Fruit fly (Drosophila melanogaster) whole organism, larva: ENCODE data around the gene CG31495.

Experiments
- noc ChIP-seq: fragments of 200-800 bp; sonication (Bioruptor generic); optimal IDR thresholded peaks from 3 replicates; lab custom pipeline; 2019; ENCODE audit warnings: missing biosample characterization, mild to moderate bottlenecking, missing genetic modification characterization, moderate library complexity

CG31495 gene

dm6 chr3R:13848272-13848671 is 8.5 kb upstream of the CG31495 start:
- no peak for TF ChIP-seq noc

DNA sequence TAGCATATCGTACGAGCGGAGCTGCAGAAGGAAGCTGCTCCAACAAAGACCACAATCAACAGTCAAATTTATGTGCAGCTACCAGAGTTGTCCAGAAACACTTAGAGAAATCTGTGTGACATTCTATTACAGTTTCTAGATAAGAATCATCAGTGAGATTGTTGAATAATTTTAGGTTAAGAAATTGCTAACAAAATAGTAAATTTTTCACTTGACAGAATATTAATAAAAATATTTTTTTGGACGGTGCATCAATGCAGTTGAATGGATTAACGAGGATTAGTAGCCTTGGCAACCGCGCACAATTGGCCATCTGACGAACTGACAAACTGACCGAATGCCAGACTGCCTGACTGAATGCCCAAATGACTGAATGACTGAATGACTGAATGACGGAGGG is 7.6 kb upstream of the CG31495 start:
- TF ChIP-seq noc, result no peak

DNA sequence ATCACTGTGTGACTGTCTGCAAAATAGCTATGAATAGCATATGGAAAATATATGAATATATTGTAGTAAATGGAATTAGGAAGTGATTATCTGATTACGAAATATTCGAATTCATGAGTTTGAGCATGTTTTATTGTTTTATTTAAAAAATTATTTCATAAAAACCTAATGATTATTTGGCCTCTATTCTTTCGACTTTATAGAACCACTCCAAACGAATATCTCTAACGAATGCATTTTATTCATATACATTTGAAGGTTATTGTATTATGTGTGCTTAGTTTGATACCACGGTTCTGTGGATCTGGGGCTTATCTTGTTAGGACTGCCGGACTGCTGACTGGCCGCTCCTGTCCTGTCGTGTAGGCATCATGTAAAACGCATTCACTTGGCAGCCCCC is 6.2 kb upstream of the CG31495 start:
- TF ChIP-seq noc, result no peak

DNA sequence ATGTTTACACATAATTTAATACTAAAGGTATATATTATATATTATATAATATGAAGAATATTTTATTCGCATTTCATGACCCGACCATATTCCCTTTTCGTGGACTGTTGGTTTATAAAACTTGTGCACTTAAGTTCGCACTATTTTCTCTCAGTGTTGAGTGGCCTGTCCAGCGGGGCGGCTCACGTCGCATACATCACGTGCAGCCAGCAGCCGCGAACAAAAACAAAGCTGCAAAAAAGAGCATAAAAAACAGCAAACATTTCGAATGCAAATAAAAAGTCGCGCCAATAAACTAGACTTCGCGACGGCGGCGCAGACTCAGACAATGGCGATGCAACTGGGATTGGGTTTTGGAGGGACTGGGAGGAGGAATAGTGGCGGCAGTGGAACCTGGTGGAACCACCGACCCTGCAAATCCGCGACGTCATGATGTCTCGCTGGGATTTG is 5.5 kb upstream of the CG31495 start:
- TF ChIP-seq noc, result no peak

DNA sequence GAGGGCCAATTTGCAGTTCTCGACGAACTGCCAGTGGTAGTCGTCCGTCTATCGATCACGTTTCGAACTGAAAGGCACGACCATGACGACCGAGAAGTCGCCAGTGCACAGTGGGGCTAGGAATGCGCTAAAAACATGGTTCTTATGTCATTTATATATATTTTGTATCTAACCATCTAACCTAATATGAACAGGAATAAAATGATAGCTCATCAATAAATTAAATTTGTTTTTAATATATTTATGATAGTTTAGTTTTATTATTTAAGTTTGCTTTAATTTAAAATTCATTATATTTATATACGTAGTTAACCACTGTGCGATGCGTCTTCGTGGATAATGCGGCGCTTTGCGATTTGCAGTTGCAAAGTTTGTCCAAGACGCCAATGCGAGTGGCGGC is 3.9 kb upstream of the CG31495 start:
- TF ChIP-seq noc, result no peak

DNA sequence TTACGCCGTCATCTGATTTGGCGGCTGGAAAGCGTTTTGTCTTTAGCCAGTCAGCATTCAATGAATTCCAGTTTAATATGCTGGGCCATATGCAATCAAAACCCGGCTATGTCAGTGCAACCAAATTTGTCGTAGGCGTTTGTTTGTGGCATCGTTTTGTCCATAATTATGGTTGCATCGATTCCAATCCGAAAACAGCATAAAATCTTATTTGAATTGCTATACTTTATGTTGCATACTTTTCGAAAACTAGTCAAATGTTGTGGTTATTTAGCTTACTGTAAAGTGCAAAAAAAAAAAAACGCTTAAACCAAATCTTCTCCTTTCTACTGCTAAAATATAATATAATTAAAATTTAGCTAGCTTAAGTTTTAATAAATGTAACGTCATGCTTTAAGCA is 2.8 kb upstream of the CG31495 start:
- no peak for TF ChIP-seq noc

- TF ChIP-seq noc, result no peak
These were observed 1.2 kb upstream of the CG31495 start for dm6 chr3R:13840956-13841355.

- no peak for TF ChIP-seq noc
These were observed 1.9 kb downstream of the CG31495 start, which contains the start of gene Nsf2 for dm6 chr3R:13837807-13838206. TSS of gene Nsf2 (minus strand) at chr3R:13837991.

DNA sequence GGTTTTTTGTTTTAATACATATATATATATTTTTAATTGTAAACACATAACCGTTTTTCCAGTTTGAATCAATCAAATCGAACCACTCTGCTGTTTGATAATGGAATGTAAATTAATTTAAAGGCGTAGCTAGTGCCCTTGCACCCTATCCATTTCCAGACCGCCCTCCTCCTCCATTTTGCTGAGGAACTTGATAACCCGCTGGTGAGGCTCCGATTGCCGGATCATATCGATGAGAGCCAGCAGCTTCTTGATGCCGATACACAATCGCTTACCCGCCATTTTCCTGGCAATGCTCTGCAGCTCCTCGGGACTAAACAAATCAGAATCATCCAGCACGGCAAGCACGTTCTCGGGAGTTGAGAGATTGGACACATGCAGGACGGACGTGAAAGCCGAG is 5.2 kb downstream of the CG31495 start:
- no peak for TF ChIP-seq noc

- TF ChIP-seq noc, result no peak
These were observed 6.2 kb downstream of the CG31495 start for dm6 chr3R:13833515-13833914.

dm6 chr3R:13832950-13833349 is 6.8 kb downstream of the CG31495 start:
- TF ChIP-seq noc, result no peak

DNA sequence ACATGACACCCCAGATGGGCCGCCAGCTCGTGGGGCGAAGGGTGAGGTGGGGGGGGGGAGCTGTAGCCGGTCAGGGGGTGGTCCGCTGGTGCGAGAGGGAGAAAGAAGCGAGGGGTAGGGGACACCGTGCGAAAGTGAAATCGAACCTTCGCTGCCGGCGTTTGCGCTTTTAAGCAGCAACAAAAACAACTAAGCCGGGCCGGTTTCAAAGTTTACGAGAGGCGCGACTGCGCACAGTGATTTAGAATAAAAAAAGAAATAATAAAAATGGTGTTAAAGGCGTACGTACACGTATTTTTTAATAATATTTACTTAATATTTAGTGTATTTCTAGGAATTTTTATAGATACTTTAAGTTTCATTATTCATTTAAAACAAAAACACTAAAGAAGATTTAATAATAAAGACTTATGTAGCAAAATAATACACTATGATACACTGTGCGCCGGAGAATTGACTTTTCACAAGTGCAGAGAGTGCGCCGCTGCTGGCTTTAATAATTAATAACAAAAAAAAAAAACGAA is 8.1 kb downstream of the CG31495 start:
- TF ChIP-seq noc, result peak; percentile 43

DNA sequence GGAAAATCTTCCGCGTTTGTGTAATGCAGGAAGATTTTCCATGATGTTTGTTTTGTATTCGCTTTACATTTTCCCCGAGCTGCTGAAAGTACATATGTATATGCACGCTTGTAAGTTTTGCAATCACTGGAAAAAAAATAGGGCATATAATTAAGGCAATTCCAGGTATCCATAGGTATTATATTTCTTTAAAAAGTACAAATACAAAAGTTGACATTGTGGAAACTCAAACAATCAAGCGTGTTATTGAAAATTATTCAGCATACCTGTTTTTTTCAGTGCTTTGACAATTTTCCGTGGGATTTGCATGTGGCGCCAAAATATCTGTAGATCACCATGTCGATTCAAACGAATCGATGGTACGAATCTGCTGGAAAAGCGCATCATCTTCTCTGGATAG is 8.7 kb downstream of the CG31495 start:
- TF ChIP-seq noc, result no peak

dm6 chr3R:13827953-13828922 is 11.5 kb downstream of the CG31495 start, which contains the start of gene Mst87F:
TSS of gene Mst87F (minus strand) at chr3R:13828008.
- TF ChIP-seq noc, result no peak

DNA sequence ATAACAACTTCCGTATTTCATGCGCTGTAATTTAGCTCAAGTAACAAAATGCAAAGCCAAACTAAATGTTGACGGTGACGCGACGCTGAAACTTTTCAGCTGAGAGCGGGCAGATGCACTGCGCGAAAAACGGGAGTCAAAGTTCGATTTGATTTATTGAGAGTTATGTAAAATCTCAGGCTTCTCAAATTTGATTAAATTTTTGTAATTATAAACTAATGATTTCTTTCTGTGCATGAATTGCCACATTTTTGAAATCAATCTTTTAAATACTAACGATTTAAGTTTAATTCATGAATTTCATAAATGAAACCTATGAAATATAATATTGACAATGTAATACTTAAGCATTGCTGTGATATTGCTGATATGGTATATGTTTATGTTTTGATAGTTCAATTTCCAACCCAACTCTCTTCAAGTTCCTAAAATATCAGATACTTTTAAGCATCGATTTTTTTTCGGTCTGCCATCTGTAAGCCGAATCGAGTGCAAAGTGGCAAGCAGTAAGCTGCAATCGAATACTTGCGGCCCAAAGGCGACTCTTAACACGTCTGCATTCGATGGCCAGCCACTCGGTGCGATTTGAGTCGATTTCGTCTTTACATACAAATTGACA is 17.0 kb downstream of the CG31495 start:
- TF ChIP-seq noc, result no peak

DNA sequence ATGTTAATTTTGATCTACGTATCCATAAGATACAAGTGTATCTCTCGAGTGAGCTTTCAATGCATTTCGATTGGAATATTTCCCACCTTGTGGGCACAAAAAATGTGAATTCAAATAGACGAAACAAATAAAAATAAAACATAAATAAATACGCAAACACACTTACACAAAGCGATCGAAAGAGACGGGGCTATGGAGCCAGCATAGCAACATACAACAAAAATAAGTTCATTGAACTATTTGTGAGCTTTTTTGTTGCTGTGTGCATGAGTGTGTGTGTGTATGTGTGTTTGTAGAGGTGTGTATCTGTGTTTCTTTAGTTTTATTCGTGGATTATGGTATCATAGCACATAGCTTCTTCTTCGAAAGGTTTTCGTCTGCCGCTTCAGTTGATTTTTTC is 19.3 kb downstream of the CG31495 start:
- no peak for TF ChIP-seq noc

DNA sequence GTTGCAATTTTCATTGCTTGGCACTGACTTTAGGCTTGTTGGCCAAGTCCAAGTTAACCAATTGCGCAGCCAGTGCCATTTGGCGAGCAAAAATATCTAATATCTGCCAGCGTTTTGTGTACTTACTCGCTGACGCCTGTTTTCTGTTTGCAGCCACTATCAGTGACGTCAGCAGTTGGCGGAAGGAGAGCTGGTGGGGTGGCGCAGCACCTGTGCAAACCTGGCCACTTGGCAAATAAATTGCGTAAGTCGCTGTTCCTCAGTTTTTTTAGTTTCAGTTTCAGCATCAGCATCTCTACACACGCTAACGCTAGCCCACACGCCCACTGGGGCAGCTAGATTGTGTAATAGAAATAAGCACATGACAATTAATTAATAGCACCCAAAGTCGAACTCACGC is 20.7 kb downstream of the CG31495 start:
- TF ChIP-seq noc, result no peak
